Worm (Caenorhabditis elegans): ENCODE measurements around the gene acr-2.

acr-2 gene

DNA sequence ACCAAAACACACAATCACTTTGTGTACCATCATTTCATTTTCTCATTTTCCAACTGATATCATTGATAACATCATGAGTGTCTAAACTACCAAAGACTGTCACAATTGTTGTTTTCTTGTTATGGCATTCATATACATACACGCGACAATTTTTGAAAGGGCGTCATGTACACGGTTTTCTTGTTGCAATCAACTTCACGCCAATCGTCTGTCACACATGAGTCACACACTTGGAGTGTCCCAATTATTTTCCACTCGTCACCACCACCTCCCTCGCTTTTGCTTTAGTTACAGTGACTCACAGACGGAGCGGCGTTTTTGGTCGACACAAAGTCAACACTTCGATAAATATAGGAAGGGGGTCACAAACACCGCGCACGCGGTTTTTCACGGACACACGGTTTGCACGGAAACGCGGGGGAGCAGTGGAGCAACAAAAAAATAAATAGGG lies 45.6 kb downstream of the acr-2 start:
- no peak for TF ChIP-seq unc-62 (GFP tag; optimal IDR thresholded peaks at IDR 0.05)

ce11 chrX:6749124-6749822 lies 46.9 kb downstream of the acr-2 start:
- no peak for TF ChIP-seq unc-62 (GFP tag; optimal IDR thresholded peaks at IDR 0.05)

DNA sequence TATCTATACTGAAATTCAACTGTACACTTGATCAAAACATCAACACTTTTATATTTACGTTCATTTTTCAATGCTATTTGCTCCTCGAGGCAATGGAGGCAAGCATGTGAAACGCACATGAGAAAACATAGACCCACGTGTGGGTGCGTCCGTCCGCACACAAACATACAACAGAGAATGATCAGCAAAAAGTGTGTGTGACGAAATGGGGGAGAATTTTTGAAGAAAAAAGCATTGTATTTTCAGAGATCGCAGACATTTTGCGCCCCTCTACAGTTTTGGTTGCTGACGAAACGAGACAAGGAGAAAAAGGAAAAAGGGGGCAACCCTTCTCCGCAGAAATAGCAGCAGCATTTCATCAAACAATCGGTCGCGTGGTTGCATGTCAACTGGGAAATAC lies 47.8 kb downstream of the acr-2 start:
- no peak for TF ChIP-seq unc-62 (GFP tag; optimal IDR thresholded peaks at IDR 0.05)
